Fruit fly (Drosophila melanogaster): ENCODE measurements around the gene Nepl21.

dm6 chr3R:28846877-28847529 lies 36.5 kb upstream of the Nepl21 start:
- TF ChIP-seq Jra (GFP tag; optimal IDR thresholded peaks at IDR 0.05) (no peak), Hr78 (GFP tag; optimal IDR thresholded peaks at IDR 0.05) (no peak), CG32264 (GFP tag; optimal IDR thresholded peaks at IDR 0.05) (no peak), dl (GFP tag; optimal IDR thresholded peaks at IDR 0.05; ENCODE audit: insufficient read depth in 1 of 2, partially characterized antibody in 2 of 2) (no peak), Abd-B (GFP tag; optimal IDR thresholded peaks at IDR 0.05) (no peak)

Measured in whole organism, wandering third instar larva.